Worm (Caenorhabditis elegans): ENCODE results near the gene str-18.

The str-18 gene

ce11 chrV:15726610-15727009 lies 15.1 kb downstream of the str-18 start, which contains the start of the genes irld-57 and sfxn-1.3:
TSS of gene irld-57 (minus strand) at chrV:15726710.
TSS of gene sfxn-1.3 (plus strand) at chrV:15726841.
- TF ChIP-seq grh-1 (GFP tag; IDR thresholded peaks at IDR 0.05) = no peak
- no peak for TF ChIP-seq nhr-90 (tag; optimal IDR thresholded peaks at IDR 0.05; ENCODE audit: poor library complexity)
- TF ChIP-seq ztf-11 (tag; optimal IDR thresholded peaks at IDR 0.05) = no peak
- TF ChIP-seq dpl-1 (GFP tag; optimal IDR thresholded peaks at IDR 0.05) = no peak
- TF ChIP-seq lir-3 (tag; optimal IDR thresholded peaks at IDR 0.05; ENCODE audit: poor library complexity) = no peak
- TF ChIP-seq ceh-88 (GFP tag; IDR thresholded peaks at IDR 0.05) = no peak
- no peak for TF ChIP-seq lin-15B (tag; optimal IDR thresholded peaks at IDR 0.05)
- no peak for TF ChIP-seq hpl-2 (GFP tag; optimal IDR thresholded peaks at IDR 0.05)
- TF ChIP-seq aha-1 (tag; optimal IDR thresholded peaks at IDR 0.05) = no peak
- TF ChIP-seq nhr-20 (tag; optimal IDR thresholded peaks at IDR 0.05) = no peak
- TF ChIP-seq isw-1 (GFP tag; IDR thresholded peaks at IDR 0.05) = no peak
- TF ChIP-seq irx-1 (tag; optimal IDR thresholded peaks at IDR 0.05) = no peak
- TF ChIP-seq snu-23 (GFP tag; optimal IDR thresholded peaks at IDR 0.05) = no peak
- no peak for TF ChIP-seq unc-86 (tag; optimal IDR thresholded peaks at IDR 0.05)
- TF ChIP-seq nhr-77 (tag; optimal IDR thresholded peaks at IDR 0.05) = no peak
- TF ChIP-seq pqm-1 (tag; optimal IDR thresholded peaks at IDR 0.05) = no peak
- TF ChIP-seq nhr-47 (tag; optimal IDR thresholded peaks at IDR 0.05) = no peak

- no peak for TF ChIP-seq zag-1 (tag; optimal IDR thresholded peaks at IDR 0.05)
Measured at ce11 chrV:15721888-15722287, 19.9 kb downstream of the str-18 start, which contains the start of gene srh-140. TSS of gene srh-140 (plus strand) at chrV:15722188.

DNA sequence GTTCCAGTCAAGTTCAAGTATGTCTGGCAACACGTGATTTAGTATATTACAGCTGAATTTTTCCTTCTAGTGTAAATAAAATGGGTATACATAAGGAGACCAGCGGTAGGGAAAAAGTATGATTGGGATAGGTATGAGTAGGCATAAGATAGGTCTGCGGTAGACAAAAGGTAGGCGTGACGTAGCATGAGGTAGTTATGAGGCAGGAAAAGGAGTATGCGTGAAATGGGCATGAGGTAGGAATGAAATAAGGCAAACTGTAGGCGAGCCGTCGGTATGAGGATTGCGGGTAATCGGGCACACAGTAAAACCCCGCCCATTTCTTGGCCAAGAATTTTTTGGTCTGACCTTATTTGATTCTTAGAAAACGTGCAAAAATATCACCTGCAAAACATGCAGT lies 20.3 kb downstream of the str-18 start:
- TF ChIP-seq ceh-82 (tag; optimal IDR thresholded peaks at IDR 0.05) (no peak), hlh-4 (tag; optimal IDR thresholded peaks at IDR 0.05) (peak; percentile 95)

- TF ChIP-seq pqm-1 (tag; optimal IDR thresholded peaks at IDR 0.05) (no peak), hpl-2 (GFP tag; optimal IDR thresholded peaks at IDR 0.05) (no peak), alr-1 (tag; optimal IDR thresholded peaks at IDR 0.05; ENCODE audit: borderline replicate concordance) (no peak), ama-1 (optimal IDR thresholded peaks at IDR 0.05) (no peak), fkh-8 (tag; optimal IDR thresholded peaks at IDR 0.05) (no peak), nhr-71 (tag; optimal IDR thresholded peaks at IDR 0.05) (no peak), mdl-1 (tag; optimal IDR thresholded peaks at IDR 0.05) (no peak), zag-1 (tag; optimal IDR thresholded peaks at IDR 0.05) (no peak)
Measured at ce11 chrV:15719570-15719969, 22.2 kb downstream of the str-18 start, which contains the start of gene Y6E2A.7. TSS of gene Y6E2A.7 (plus strand) at chrV:15719870.

DNA sequence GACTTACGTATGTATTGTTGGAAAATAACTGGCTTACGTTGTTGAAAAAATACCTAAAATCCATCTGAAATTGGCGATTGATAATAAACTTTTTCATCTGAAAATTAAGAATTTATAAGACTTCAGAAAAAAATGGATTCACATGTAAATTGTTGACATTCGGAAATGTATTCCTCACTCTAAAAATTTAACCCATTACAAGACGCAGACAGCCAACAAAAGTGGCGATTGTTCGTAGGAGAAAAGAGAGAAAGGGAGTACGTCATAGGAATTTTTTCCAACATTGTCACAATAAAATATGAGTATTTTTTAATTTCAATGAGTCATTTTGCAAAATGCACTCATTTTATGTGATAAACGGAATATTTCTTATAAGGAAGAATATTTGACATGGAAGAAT lies 23.2 kb downstream of the str-18 start, which contains the start of gene Y6E2A.5:
Gene Y6E2A.5 (minus strand): TSS at position 101 of the 400 bp plus-strand sequence.
- no peak for TF ChIP-seq lin-35 (GFP tag; optimal IDR thresholded peaks at IDR 0.05)
- no peak for TF ChIP-seq C34B4.2 (tag; optimal IDR thresholded peaks at IDR 0.05)
- no peak for TF ChIP-seq fos-1 (tag; optimal IDR thresholded peaks at IDR 0.05)
- TF ChIP-seq irx-1 (tag; optimal IDR thresholded peaks at IDR 0.05) = no peak
- TF ChIP-seq nhr-76 (tag; optimal IDR thresholded peaks at IDR 0.05) = no peak
- TF ChIP-seq nhr-85 (tag) = no peak
- TF ChIP-seq elt-3 (tag; optimal IDR thresholded peaks at IDR 0.05) = no peak
- no peak for TF ChIP-seq ceh-82 (tag; optimal IDR thresholded peaks at IDR 0.05)
- no peak for TF ChIP-seq tlp-1 (tag; optimal IDR thresholded peaks at IDR 0.05)
- no peak for TF ChIP-seq ets-5 (GFP tag; IDR thresholded peaks at IDR 0.05)
- TF ChIP-seq rnt-1 (tag; optimal IDR thresholded peaks at IDR 0.05) = no peak
- no peak for TF ChIP-seq swsn-7 (tag; optimal IDR thresholded peaks at IDR 0.05)
- no peak for TF ChIP-seq hlh-17 (GFP tag; optimal IDR thresholded peaks at IDR 0.05; ENCODE audit: borderline replicate concordance)
- TF ChIP-seq unc-98 (GFP tag; IDR thresholded peaks at IDR 0.05) = no peak
- no peak for TF ChIP-seq lir-3 (tag; optimal IDR thresholded peaks at IDR 0.05; ENCODE audit: poor library complexity)
- no peak for TF ChIP-seq egl-13 (tag; optimal IDR thresholded peaks at IDR 0.05)
- TF ChIP-seq hlh-4 (tag; optimal IDR thresholded peaks at IDR 0.05) = no peak

All from whole organism, L1 larva.